Fruit fly (Drosophila melanogaster) whole organism, embryonic: ENCODE data around the gene Trhn.

Source experiments
- Atf-2 ChIP-seq: fragments of 200-800 bp; sonication (Bioruptor generic); optimal IDR thresholded peaks from 2 replicates; lab custom pipeline; 2016; ENCODE audit warnings: missing biosample characterization, missing genetic modification characterization
- C15 ChIP-seq: fragments of 200-800 bp; sonication (Bioruptor generic); IDR thresholded peaks from 3 replicates; pipeline ENCODE4 v1.3.6; 2022; ENCODE audit warnings: missing biosample characterization, missing genetic modification characterization
- CG11695 ChIP-seq: fragments of 200-800 bp; sonication (Bioruptor generic); IDR thresholded peaks from 3 replicates; pipeline ENCODE4 v1.3.6; 2022; ENCODE audit warnings: missing biosample characterization, missing genetic modification characterization
- CG13624 ChIP-seq: fragments of 200-800 bp; sonication (Bioruptor generic); optimal IDR thresholded peaks from 2 replicates; lab custom pipeline; 2016; ENCODE audit warnings: missing biosample characterization, missing genetic modification characterization
- CG14441 ChIP-seq: fragments of 200-800 bp; sonication (Bioruptor generic); IDR thresholded peaks from 2 replicates; pipeline ENCODE4 v1.3.6; 2022; ENCODE audit warnings: missing biosample characterization, missing genetic modification characterization
- CG15479 ChIP-seq: fragments of 200-800 bp; sonication (Bioruptor generic); optimal IDR thresholded peaks from 3 replicates; lab custom pipeline; 2019; ENCODE audit warnings: missing biosample characterization, mild to moderate bottlenecking, missing genetic modification characterization, moderate library complexity
- CG18011 ChIP-seq: fragments of 200-800 bp; sonication (Bioruptor generic); optimal IDR thresholded peaks from 2 replicates; lab custom pipeline; 2017; ENCODE audit warnings: missing biosample characterization, missing genetic modification characterization, mild to moderate bottlenecking, moderate library complexity, missing genotype
- CG2120 ChIP-seq: fragments of 200-800 bp; sonication (Bioruptor generic); optimal IDR thresholded peaks from 3 replicates; lab custom pipeline; 2016; ENCODE audit warnings: missing biosample characterization, missing genetic modification characterization
- CG2889 ChIP-seq: fragments of 200-800 bp; sonication (Bioruptor generic); IDR thresholded peaks from 3 replicates; pipeline ENCODE4 v1.3.6; 2022; ENCODE audit warnings: missing biosample characterization, missing genetic modification characterization
- CG32532 ChIP-seq: fragments of 200-800 bp; sonication (Bioruptor generic); IDR thresholded peaks from 2 replicates; pipeline ENCODE4 v1.3.6; 2022; ENCODE audit warnings: missing biosample characterization, missing genetic modification characterization
- CG34376 ChIP-seq: fragments of 200-800 bp; sonication (Bioruptor generic); optimal IDR thresholded peaks from 2 replicates; lab custom pipeline; 2018; ENCODE audit warnings: missing biosample characterization, mild to moderate bottlenecking, missing genetic modification characterization
- CG3995 ChIP-seq: fragments of 200-800 bp; sonication (Bioruptor generic); optimal IDR thresholded peaks from 3 replicates; lab custom pipeline; 2016; ENCODE audit warnings: missing biosample characterization, missing genetic modification characterization
- CG4707 ChIP-seq: fragments of 200-800 bp; sonication (Bioruptor generic); optimal IDR thresholded peaks from 2 replicates; lab custom pipeline; 2018; ENCODE audit warnings: missing biosample characterization, mild to moderate bottlenecking, missing genetic modification characterization, moderate library complexity
- CG4730 ChIP-seq: fragments of 200-800 bp; sonication (Bioruptor generic); IDR thresholded peaks from 2 replicates; pipeline ENCODE4 v1.3.6; 2022; ENCODE audit warnings: missing biosample characterization, missing genetic modification characterization
- CG6683 ChIP-seq: fragments of 200-800 bp; sonication (Bioruptor generic); optimal IDR thresholded peaks from 2 replicates; lab custom pipeline; 2017; ENCODE audit warnings: missing biosample characterization, mild to moderate bottlenecking, missing genetic modification characterization, missing genetic modification reagents
- CG6689 ChIP-seq: fragments of 200-800 bp; sonication (Bioruptor generic); IDR thresholded peaks from 2 replicates; pipeline ENCODE4 v1.3.6; 2022; ENCODE audit warnings: missing biosample characterization, missing genetic modification characterization
- CG7963 ChIP-seq: fragments of 200-800 bp; sonication (Bioruptor generic); IDR thresholded peaks from 3 replicates; pipeline ENCODE4 v1.3.6; 2022; ENCODE audit warnings: missing biosample characterization, missing genetic modification characterization; ENCODE audit not compliant: partially characterized antibody
- CG7987 ChIP-seq: fragments of 200-800 bp; sonication (Bioruptor generic); optimal IDR thresholded peaks from 2 replicates; lab custom pipeline; 2018; ENCODE audit warnings: missing biosample characterization, mild to moderate bottlenecking, missing genetic modification characterization, moderate library complexity
- CG8281 ChIP-seq: fragments of 200-800 bp; sonication (Bioruptor generic); optimal IDR thresholded peaks from 2 replicates; lab custom pipeline; 2018; ENCODE audit warnings: missing biosample characterization, mild to moderate bottlenecking, missing genetic modification characterization, moderate library complexity
- CG8290 ChIP-seq, 3 experiments: fragments of 200-800 bp; sonication (Bioruptor generic); optimal IDR thresholded peaks; 2 replicates each; lab custom pipeline; 2016 to 2019; ENCODE audit warnings: missing biosample characterization in 3 of 3, missing genetic modification characterization in 3 of 3, mild to moderate bottlenecking in 2 of 3, moderate library complexity in 1 of 3
- CG9215 ChIP-seq: fragments of 200-800 bp; sonication (Bioruptor generic); IDR thresholded peaks from 2 replicates; pipeline ENCODE4 v1.3.6; 2022; ENCODE audit warnings: missing biosample characterization, missing genetic modification characterization
- CkIIα-i1 ChIP-seq: fragments of 200-800 bp; sonication (Bioruptor generic); IDR thresholded peaks from 2 replicates; pipeline ENCODE4 v1.3.6; 2022; ENCODE audit warnings: missing biosample characterization, missing genetic modification characterization
- CoRest ChIP-seq: fragments of 200-800 bp; sonication (Bioruptor generic); optimal IDR thresholded peaks from 3 replicates; lab custom pipeline; 2018; ENCODE audit warnings: missing biosample characterization, mild to moderate bottlenecking, missing genetic modification characterization, moderate library complexity
- Deaf1 ChIP-seq: fragments of 200-800 bp; optimal IDR thresholded peaks from 3 replicates; lab custom pipeline; 2019; ENCODE audit warnings: missing biosample characterization, mild to moderate bottlenecking, missing genetic modification characterization, moderate library complexity
- Drgx ChIP-seq: fragments of 200-800 bp; sonication (Bioruptor generic); IDR thresholded peaks from 2 replicates; pipeline ENCODE4 v1.3.6; 2022; ENCODE audit warnings: missing biosample characterization, missing genetic modification characterization
- H2.0 ChIP-seq: fragments of 200-800 bp; sonication (Bioruptor generic); IDR thresholded peaks from 2 replicates; pipeline ENCODE4 v1.3.6; 2022; ENCODE audit warnings: missing biosample characterization, missing genetic modification characterization
- HLHmδ ChIP-seq: fragments of 200-800 bp; sonication (Bioruptor generic); optimal IDR thresholded peaks from 2 replicates; lab custom pipeline; 2018; ENCODE audit warnings: missing biosample characterization, mild to moderate bottlenecking, missing genetic modification characterization, moderate library complexity
- HmgZ ChIP-seq: fragments of 200-800 bp; sonication (Bioruptor generic); optimal IDR thresholded peaks from 2 replicates; lab custom pipeline; 2018; ENCODE audit warnings: missing biosample characterization, mild to moderate bottlenecking, missing genetic modification characterization
- Meics ChIP-seq: fragments of 200-800 bp; sonication (Bioruptor generic); optimal IDR thresholded peaks from 2 replicates; lab custom pipeline; 2017; ENCODE audit warnings: missing biosample characterization, mild to moderate bottlenecking, missing genetic modification characterization
- Myb ChIP-seq: fragments of 200-800 bp; sonication (Bioruptor generic); optimal IDR thresholded peaks from 2 replicates; lab custom pipeline; 2016; ENCODE audit warnings: missing biosample characterization, missing genetic modification characterization
- Nf-YA ChIP-seq: fragments of 200-800 bp; sonication (Bioruptor generic); IDR thresholded peaks from 2 replicates; pipeline ENCODE4 v1.3.6; 2022; ENCODE audit warnings: missing biosample characterization, missing genetic modification characterization
- Oaz ChIP-seq: fragments of 200-800 bp; sonication (Bioruptor generic); IDR thresholded peaks from 2 replicates; pipeline ENCODE4 v1.3.6; 2022; ENCODE audit warnings: missing biosample characterization, missing genetic modification characterization
- Optix ChIP-seq: fragments of 200-800 bp; sonication (Bioruptor generic); IDR thresholded peaks from 3 replicates; pipeline ENCODE4 v1.3.6; 2022; ENCODE audit warnings: missing biosample characterization, missing genetic modification characterization
- Stat92E ChIP-seq, 3 experiments: fragments of >200 bp in 2 of 3; fragments of 200-800 bp in 1 of 3; sonication (Bioruptor generic) in 1 of 3; optimal IDR thresholded peaks; 2 replicates each; lab custom pipeline; 2017 to 2019; ENCODE audit warnings: missing biosample characterization in 3 of 3, missing genetic modification characterization in 3 of 3, mild to moderate bottlenecking in 1 of 3, moderate library complexity in 1 of 3
- Tbp ChIP-seq: fragments of >200 bp; optimal IDR thresholded peaks from 2 replicates; lab custom pipeline; 2018; ENCODE audit warnings: missing biosample characterization, missing genetic modification characterization
- corto ChIP-seq: fragments of 200-800 bp; sonication (Bioruptor generic); optimal IDR thresholded peaks from 2 replicates; lab custom pipeline; 2016; ENCODE audit warnings: missing biosample characterization, mild to moderate bottlenecking, missing genetic modification characterization, moderate library complexity
- cwo ChIP-seq: fragments of 200-800 bp; sonication (Bioruptor generic); optimal IDR thresholded peaks from 3 replicates; lab custom pipeline; 2017; ENCODE audit warnings: missing biosample characterization, missing genetic modification characterization, mild to moderate bottlenecking, moderate library complexity, missing genetic modification reagents
- dmrt11E ChIP-seq: fragments of 200-800 bp; sonication (Bioruptor generic); optimal IDR thresholded peaks from 3 replicates; lab custom pipeline; 2018; ENCODE audit warnings: missing biosample characterization, mild to moderate bottlenecking, missing genetic modification characterization, moderate library complexity
- fd3F ChIP-seq: fragments of 200-800 bp; sonication (Bioruptor generic); optimal IDR thresholded peaks from 2 replicates; lab custom pipeline; 2018; ENCODE audit warnings: missing biosample characterization, mild to moderate bottlenecking, missing genetic modification characterization, moderate library complexity
- fd96Cb ChIP-seq: fragments of 200-800 bp; sonication (Bioruptor generic); optimal IDR thresholded peaks from 2 replicates; lab custom pipeline; 2018; ENCODE audit warnings: missing biosample characterization, mild to moderate bottlenecking, missing genetic modification characterization, moderate library complexity
- grn ChIP-seq: fragments of 200-800 bp; sonication (Bioruptor generic); optimal IDR thresholded peaks from 3 replicates; lab custom pipeline; 2017; ENCODE audit warnings: missing biosample characterization, missing genetic modification characterization
- gsb ChIP-seq: fragments of 200-800 bp; sonication (Bioruptor generic); IDR thresholded peaks from 2 replicates; pipeline ENCODE4 v1.3.6; 2022; ENCODE audit warnings: missing biosample characterization, missing genetic modification characterization
- hbn ChIP-seq: fragments of 200-800 bp; sonication (Bioruptor generic); IDR thresholded peaks from 2 replicates; pipeline ENCODE4 v1.3.6; 2022; ENCODE audit warnings: missing biosample characterization, missing genetic modification characterization; ENCODE audit not compliant: partially characterized antibody
- lab ChIP-seq: fragments of 200-800 bp; sonication (Bioruptor generic); optimal IDR thresholded peaks from 3 replicates; lab custom pipeline; 2017; ENCODE audit warnings: missing biosample characterization, missing genetic modification characterization, mild to moderate bottlenecking, moderate library complexity, missing genetic modification reagents
- sisA ChIP-seq: fragments of 200-800 bp; sonication (Bioruptor generic); IDR thresholded peaks from 2 replicates; pipeline ENCODE4 v1.3.6; 2022; ENCODE audit warnings: missing biosample characterization, missing genetic modification characterization
- slbo ChIP-seq: fragments of 200-800 bp; sonication (Bioruptor generic); IDR thresholded peaks from 2 replicates; pipeline ENCODE4 v1.3.6; 2022; ENCODE audit warnings: missing biosample characterization, missing genetic modification characterization
- slp2 ChIP-seq: fragments of 200-800 bp; sonication (Bioruptor generic); optimal IDR thresholded peaks from 2 replicates; lab custom pipeline; 2016; ENCODE audit warnings: missing biosample characterization, missing genetic modification characterization
- sna ChIP-seq: fragments of 200-800 bp; sonication (Bioruptor generic); IDR thresholded peaks from 2 replicates; pipeline ENCODE4 v1.3.6; 2022; ENCODE audit warnings: missing biosample characterization, missing genetic modification characterization; ENCODE audit not compliant: partially characterized antibody
- trh ChIP-seq: fragments of 200-800 bp; sonication (Bioruptor generic); optimal IDR thresholded peaks from 2 replicates; lab custom pipeline; 2016; ENCODE audit warnings: missing biosample characterization, missing genetic modification characterization

Gene Trhn

dm6 chr3L:1152540-1153348 lies 40.2 kb downstream of the Trhn start (continued):
- TF ChIP-seq lab (GFP tag; lab: Kevin White, UChicago), result no peak
- no peak for TF ChIP-seq CG2889 (GFP tag; lab: Robert Waterston, UW)
- TF ChIP-seq CG18011 (GFP tag; lab: Kevin White, UChicago), result no peak
- peak; percentile 22 for TF ChIP-seq Meics (GFP tag; lab: Kevin White, UChicago)
- TF ChIP-seq CoRest, result no peak
- no peak for TF ChIP-seq CG7963 (GFP tag; lab: Robert Waterston, UW)
- TF ChIP-seq CG15479 (GFP tag; lab: Kevin White, UChicago), result no peak
- TF ChIP-seq CG9215 (GFP tag; lab: Robert Waterston, UW), result no peak
- TF ChIP-seq trh (GFP tag; lab: Kevin White, UChicago), result no peak
- TF ChIP-seq CG6689 (GFP tag; lab: Robert Waterston, UW), result 0 out of 2 replicates have a peak, but pooled peaks have one; percentile 9
- no peak for TF ChIP-seq CkIIα-i1 (GFP tag; lab: Robert Waterston, UW)
- no peak for TF ChIP-seq CG7987
- TF ChIP-seq CG11695, result no peak
- TF ChIP-seq CG2120 (GFP tag; lab: Kevin White, UChicago), result peak; percentile 48
- no peak for TF ChIP-seq HLHmδ (GFP tag; lab: Kevin White, UChicago)
- no peak for TF ChIP-seq Drgx (GFP tag; lab: Robert Waterston, UW)
- no peak for TF ChIP-seq corto (GFP tag; lab: Kevin White, UChicago)
- no peak for TF ChIP-seq sna (GFP tag; lab: Robert Waterston, UW)
- TF ChIP-seq dmrt11E, result no peak
- no peak for TF ChIP-seq Atf-2 (GFP tag; lab: Kevin White, UChicago)
- peak; percentile 69 for TF ChIP-seq slbo (GFP tag; lab: Robert Waterston, UW)
- TF ChIP-seq CG8281 (tag; lab: Kevin White, UChicago), result peak; percentile 85
- TF ChIP-seq hbn (GFP tag; lab: Robert Waterston, UW), result no peak
- no peak for TF ChIP-seq H2.0 (GFP tag; lab: Robert Waterston, UW)
- no peak for TF ChIP-seq Tbp (GFP tag; lab: Kevin White, UChicago)
- peak; percentile 12; the same call in 1 of the 2 replicates for TF ChIP-seq sisA
- TF ChIP-seq C15 (GFP tag; lab: Robert Waterston, UW), result no peak
- no peak for TF ChIP-seq CG8290 (GFP tag; optimal IDR thresholded peaks at IDR 0.05; lab: Kevin White, UChicago)
- TF ChIP-seq CG8290 (tag; optimal IDR thresholded peaks at IDR 0.05; lab: Kevin White, UChicago), result no peak
- no peak for TF ChIP-seq gsb (GFP tag; lab: Robert Waterston, UW)
- TF ChIP-seq CG13624 (GFP tag; lab: Kevin White, UChicago), result peak; percentile 20
- no peak for TF ChIP-seq fd3F
- no peak for TF ChIP-seq grn (GFP tag; lab: Kevin White, UChicago)
- TF ChIP-seq slp2 (GFP tag; lab: Kevin White, UChicago), result no peak
- TF ChIP-seq CG3995 (GFP tag; lab: Kevin White, UChicago), result no peak
- TF ChIP-seq fd96Cb (tag; lab: Kevin White, UChicago), result no peak
- TF ChIP-seq Nf-YA (GFP tag; lab: Robert Waterston, UW), result no peak
- TF ChIP-seq Optix, result no peak
- TF ChIP-seq Oaz, result no peak
- no peak for TF ChIP-seq CG34376
- TF ChIP-seq Deaf1 (tag; lab: Kevin White, UChicago), result no peak
- TF ChIP-seq Myb (GFP tag; lab: Kevin White, UChicago), result no peak
- no peak for TF ChIP-seq CG4707 (GFP tag; lab: Kevin White, UChicago)
- TF ChIP-seq CG32532 (GFP tag; lab: Robert Waterston, UW), result 0 out of 2 replicates have a peak, but pooled peaks have one; percentile 29
- TF ChIP-seq cwo (GFP tag; lab: Kevin White, UChicago), result peak; percentile 66
- TF ChIP-seq CG4730 (GFP tag; lab: Robert Waterston, UW), result no peak
- TF ChIP-seq Stat92E (GFP tag; optimal IDR thresholded peaks at IDR 0.05; lab: Kevin White, UChicago), result no peak
- peak; percentile 60 for TF ChIP-seq CG14441 (GFP tag; lab: Robert Waterston, UW)
- no peak for TF ChIP-seq CG6683 (GFP tag; lab: Kevin White, UChicago)
- no peak for TF ChIP-seq HmgZ (tag; lab: Kevin White, UChicago)
